Worm (Caenorhabditis elegans) whole organism, L3 larva: ENCODE measurements around the gene cest-5.1.
"Not testable (repeated sequence)": the region's sequence is repeated elsewhere in the genome, so short reads cannot be mapped to it uniquely, and the experiment has no call there.

ENCODE experiments used
- elt-3 ChIP-seq, 3 experiments: fragments of 150-350 bp in 1 of 3; sonication (generic microtip) in 2 of 3; optimal IDR thresholded peaks; 2 replicates in 2 of 3; 4 replicates in 1 of 3; lab custom pipeline; 2014 to 2017; ENCODE audit warnings: missing biosample characterization in 3 of 3, missing genetic modification characterization in 3 of 3
- eor-1 ChIP-seq, 2 experiments: fragments of 150-350 bp; optimal IDR thresholded peaks; 2 replicates each; lab custom pipeline; 2014 to 2018; ENCODE audit warnings: missing biosample characterization in 2 of 2, missing genetic modification characterization in 2 of 2
- fkh-2 ChIP-seq: fragments of 150-350 bp; optimal IDR thresholded peaks from 2 replicates; lab custom pipeline; 2014; ENCODE audit warnings: missing biosample characterization, missing genetic modification reagents, missing genetic modification characterization
- fos-1 ChIP-seq: fragments of 150-350 bp; optimal IDR thresholded peaks from 2 replicates; lab custom pipeline; 2014; ENCODE audit warnings: missing biosample characterization, missing genetic modification characterization
- lin-15B ChIP-seq: fragments of 150-350 bp; optimal IDR thresholded peaks from 2 replicates; lab custom pipeline; 2014; ENCODE audit warnings: missing biosample characterization, missing genetic modification characterization
- nfya-1 ChIP-seq: sonication (generic microtip); optimal IDR thresholded peaks from 2 replicates; lab custom pipeline; 2017; ENCODE audit warnings: missing genetic modification characterization, mild to moderate bottlenecking, missing compliant biosample characterization, antibody characterized with exemption, moderate library complexity; ENCODE audit not compliant: insufficient read depth
- nhr-11 ChIP-seq: fragments of 150-350 bp; optimal IDR thresholded peaks from 2 replicates; lab custom pipeline; 2014; ENCODE audit warnings: missing biosample characterization, missing genetic modification characterization
- unc-39 ChIP-seq: sonication (generic microtip); optimal IDR thresholded peaks from 4 replicates; lab custom pipeline; 2017; ENCODE audit warnings: missing biosample characterization, missing genetic modification characterization
- unc-62 ChIP-seq: fragments of 150-350 bp; sonication (generic microtip); optimal IDR thresholded peaks from 4 replicates; lab custom pipeline; 2014; ENCODE audit warnings: missing biosample characterization, missing genetic modification reagents, missing genetic modification characterization

DNA sequence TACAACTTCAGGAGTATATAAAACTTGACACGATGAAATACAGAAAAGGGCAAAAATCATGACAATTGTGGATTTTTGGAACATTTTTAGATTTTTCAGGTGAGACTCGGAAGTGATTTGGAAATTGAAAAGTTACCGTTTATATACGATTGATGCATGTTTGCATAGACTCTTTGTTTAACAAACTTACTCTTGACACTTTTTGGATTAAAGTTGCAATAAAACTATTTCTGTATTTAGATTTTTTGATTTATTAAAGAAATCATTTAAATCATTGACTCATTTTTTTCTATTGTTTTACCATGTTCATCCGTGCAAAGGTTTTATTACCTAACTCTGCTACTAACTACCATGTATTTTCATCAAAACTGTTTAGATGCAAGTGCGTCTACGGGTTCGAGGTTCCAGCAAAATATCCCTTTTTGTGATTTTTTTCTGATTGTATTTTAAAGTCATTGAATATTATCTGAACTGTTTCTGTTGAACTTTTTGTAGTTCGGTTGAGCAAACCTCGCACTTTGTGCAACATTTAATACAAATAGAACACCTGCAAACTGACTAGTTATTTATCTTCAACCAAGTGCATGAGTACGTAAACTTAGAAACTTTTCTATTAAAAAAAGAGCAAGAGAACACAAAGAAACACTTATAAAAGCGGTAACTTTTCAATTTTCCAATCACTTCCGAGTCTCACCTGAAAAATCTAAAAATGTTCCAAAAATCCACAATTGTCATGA is 40.4 kb downstream of the cest-5.1 start, which contains the start of the genes nspb-1 and nspb-2:
- not testable (repeated sequence) for TF ChIP-seq unc-39; eor-1 (tag; optimal IDR thresholded peaks at IDR 0.05; lab: Kevin White, UChicago); nfya-1 (tag; lab: Kevin White, UChicago); unc-62 (GFP tag; lab: Kevin White, UChicago); lin-15B (tag; lab: Kevin White, UChicago); elt-3 (tag; optimal IDR thresholded peaks at IDR 0.05; lab: Kevin White, UChicago); nhr-11; fos-1; fkh-2 (tag; lab: Kevin White, UChicago)
